Worm (Caenorhabditis elegans) whole organism, late embryonic: ENCODE measurements around the gene ZC317.6.

Source experiments
- C08G9.2 ChIP-seq: sonication (generic microtip); optimal IDR thresholded peaks from 2 replicates; lab custom pipeline; 2016; ENCODE audit warnings: mild to moderate bottlenecking, missing genetic modification characterization, moderate library complexity, missing compliant biosample characterization
- C38D4.7 ChIP-seq: fragments of 200-800 bp; sonication (Bioruptor generic); optimal IDR thresholded peaks from 2 replicates; lab custom pipeline; 2018; ENCODE audit warnings: mild to moderate bottlenecking, missing genetic modification characterization, moderate library complexity, missing compliant biosample characterization
- K02D7.2 ChIP-seq: sonication (generic microtip); optimal IDR thresholded peaks from 2 replicates; lab custom pipeline; 2017; ENCODE audit warnings: mild to moderate bottlenecking, missing genetic modification characterization, missing compliant biosample characterization
- T23F11.4 ChIP-seq: fragments of 200-800 bp; sonication (Bioruptor generic); optimal IDR thresholded peaks from 2 replicates; lab custom pipeline; 2018; ENCODE audit warnings: mild to moderate bottlenecking, missing genetic modification characterization, missing compliant biosample characterization
- ceh-14 ChIP-seq: sonication (generic microtip); optimal IDR thresholded peaks from 2 replicates; lab custom pipeline; 2016; ENCODE audit warnings: missing genotype, missing genetic modification characterization, missing compliant biosample characterization
- ceh-18 ChIP-seq: sonication (generic microtip); optimal IDR thresholded peaks from 2 replicates; lab custom pipeline; 2016; ENCODE audit warnings: missing genetic modification characterization, missing compliant biosample characterization
- ceh-19 ChIP-seq: fragments of 200-800 bp; sonication (Bioruptor generic); optimal IDR thresholded peaks from 2 replicates; lab custom pipeline; 2018; ENCODE audit warnings: mild to moderate bottlenecking, missing genetic modification characterization, missing compliant biosample characterization
- ceh-22 ChIP-seq: sonication (generic microtip); optimal IDR thresholded peaks from 2 replicates; lab custom pipeline; 2017; ENCODE audit warnings: missing biosample characterization, missing genetic modification characterization
- ceh-24 ChIP-seq: sonication (generic microtip); optimal IDR thresholded peaks from 2 replicates; lab custom pipeline; 2016; ENCODE audit warnings: mild to moderate bottlenecking, missing genetic modification characterization, missing compliant biosample characterization
- ceh-30 ChIP-seq: fragments of 150-350 bp; optimal IDR thresholded peaks from 2 replicates; lab custom pipeline; 2014; ENCODE audit warnings: missing biosample characterization, missing genetic modification characterization
- ceh-31 ChIP-seq: sonication (generic microtip); optimal IDR thresholded peaks from 2 replicates; lab custom pipeline; 2016; ENCODE audit warnings: missing genetic modification characterization, missing compliant biosample characterization
- ceh-34 ChIP-seq: sonication (generic microtip); optimal IDR thresholded peaks from 2 replicates; lab custom pipeline; 2016; ENCODE audit warnings: mild to moderate bottlenecking, missing genetic modification characterization, missing compliant biosample characterization
- ceh-45 ChIP-seq: fragments of 200-800 bp; sonication (Bioruptor generic); IDR thresholded peaks from 2 replicates; pipeline ENCODE4 v1.3.6; 2022; ENCODE audit warnings: missing genetic modification reagents, missing genetic modification characterization, missing compliant biosample characterization
- ceh-9 ChIP-seq: sonication (generic microtip); optimal IDR thresholded peaks from 2 replicates; lab custom pipeline; 2016; ENCODE audit warnings: mild to moderate bottlenecking, missing genetic modification characterization, inconsistent platforms, missing compliant biosample characterization
- che-1 ChIP-seq: sonication (generic microtip); optimal IDR thresholded peaks from 2 replicates; lab custom pipeline; 2016; ENCODE audit warnings: mild to moderate bottlenecking, missing genetic modification characterization, missing compliant biosample characterization
- dmd-4 ChIP-seq: sonication (generic microtip); optimal IDR thresholded peaks from 2 replicates; lab custom pipeline; 2016; ENCODE audit warnings: borderline replicate concordance, missing genetic modification characterization, missing compliant biosample characterization
- dve-1 ChIP-seq: sonication (generic microtip); optimal IDR thresholded peaks from 2 replicates; lab custom pipeline; 2017; ENCODE audit warnings: antibody characterized with exemption, mild to moderate bottlenecking, missing genetic modification characterization, missing compliant biosample characterization
- elt-2 ChIP-seq: sonication (generic microtip); optimal IDR thresholded peaks from 2 replicates; lab custom pipeline; 2016; ENCODE audit warnings: missing genetic modification reagents, missing genetic modification characterization, missing compliant biosample characterization
- elt-4 ChIP-seq: sonication (generic microtip); optimal IDR thresholded peaks from 2 replicates; lab custom pipeline; 2016; ENCODE audit warnings: missing genetic modification characterization, missing compliant biosample characterization
- ets-4 ChIP-seq: sonication (generic microtip); optimal IDR thresholded peaks from 2 replicates; lab custom pipeline; 2016; ENCODE audit warnings: missing genetic modification characterization, missing compliant biosample characterization
- eyg-1 ChIP-seq: sonication (generic microtip); optimal IDR thresholded peaks from 2 replicates; lab custom pipeline; 2016; ENCODE audit warnings: missing genotype, missing genetic modification characterization, missing compliant biosample characterization
- fax-1 ChIP-seq: sonication (generic microtip); optimal IDR thresholded peaks from 2 replicates; lab custom pipeline; 2016; ENCODE audit warnings: missing genotype, missing genetic modification characterization, missing compliant biosample characterization
- fkh-10 ChIP-seq: fragments of 150-350 bp; optimal IDR thresholded peaks from 2 replicates; lab custom pipeline; 2014; ENCODE audit warnings: missing biosample characterization, missing genetic modification reagents, missing genetic modification characterization
- fkh-6 ChIP-seq: sonication (generic microtip); optimal IDR thresholded peaks from 2 replicates; lab custom pipeline; 2016; ENCODE audit warnings: missing genetic modification characterization, missing compliant biosample characterization
- gmeb-2 ChIP-seq: sonication (generic microtip); optimal IDR thresholded peaks from 2 replicates; lab custom pipeline; 2016; ENCODE audit warnings: missing genetic modification characterization, inconsistent platforms, missing compliant biosample characterization
- hlh-15 ChIP-seq: sonication (generic microtip); optimal IDR thresholded peaks from 2 replicates; lab custom pipeline; 2016; ENCODE audit warnings: missing genetic modification characterization, missing compliant biosample characterization
- hlh-8 ChIP-seq: sonication (generic microtip); optimal IDR thresholded peaks from 2 replicates; lab custom pipeline; 2016; ENCODE audit warnings: missing genotype, missing genetic modification characterization, missing compliant biosample characterization
- madf-2 ChIP-seq: sonication (generic microtip); optimal IDR thresholded peaks from 2 replicates; lab custom pipeline; 2017; ENCODE audit warnings: missing genetic modification characterization, missing compliant biosample characterization
- npax-4 ChIP-seq: sonication (generic microtip); optimal IDR thresholded peaks from 2 replicates; lab custom pipeline; 2016; ENCODE audit warnings: missing genetic modification characterization, missing compliant biosample characterization
- pax-1 ChIP-seq: fragments of 150-350 bp; optimal IDR thresholded peaks from 2 replicates; lab custom pipeline; 2014; ENCODE audit warnings: missing biosample characterization, missing genetic modification characterization
- pha-2 ChIP-seq: sonication (generic microtip); optimal IDR thresholded peaks from 2 replicates; lab custom pipeline; 2017; ENCODE audit warnings: mild to moderate bottlenecking, missing genetic modification characterization, missing compliant biosample characterization
- pqm-1 ChIP-seq: sonication (generic microtip); optimal IDR thresholded peaks from 2 replicates; lab custom pipeline; 2016; ENCODE audit warnings: missing genetic modification characterization, missing compliant biosample characterization
- ref-2 ChIP-seq: sonication (generic microtip); optimal IDR thresholded peaks from 2 replicates; lab custom pipeline; 2016; ENCODE audit warnings: missing genetic modification characterization, missing compliant biosample characterization
- rnt-1 ChIP-seq: sonication (generic microtip); optimal IDR thresholded peaks from 2 replicates; lab custom pipeline; 2016; ENCODE audit warnings: missing genetic modification characterization, missing compliant biosample characterization
- sdc-2 ChIP-seq: sonication (generic microtip); optimal IDR thresholded peaks from 2 replicates; lab custom pipeline; 2016; ENCODE audit warnings: missing genotype, missing genetic modification characterization, missing compliant biosample characterization
- sox-4 ChIP-seq: sonication (generic microtip); optimal IDR thresholded peaks from 2 replicates; lab custom pipeline; 2017; ENCODE audit warnings: mild to moderate bottlenecking, missing genetic modification characterization, inconsistent platforms, missing compliant biosample characterization
- syd-9 ChIP-seq: sonication (generic microtip); optimal IDR thresholded peaks from 2 replicates; lab custom pipeline; 2016; ENCODE audit warnings: mild to moderate bottlenecking, missing genetic modification characterization, moderate library complexity, missing compliant biosample characterization
- ttx-3 ChIP-seq: sonication (generic microtip); optimal IDR thresholded peaks from 2 replicates; lab custom pipeline; 2016; ENCODE audit warnings: missing genetic modification reagents, missing genetic modification characterization, missing compliant biosample characterization
- unc-3 ChIP-seq, 2 experiments: fragments of 200-800 bp in 1 of 2; sonication (Bioruptor generic) in 1 of 2; sonication (generic microtip) in 1 of 2; conservative IDR thresholded peaks in 1 of 2; optimal IDR thresholded peaks in 1 of 2; 2 replicates each; pipeline versions ENCODE4 v1.3.6 to Lab custom; 2016 to 2022; ENCODE audit warnings: missing compliant biosample characterization in 2 of 2, missing genetic modification characterization in 2 of 2, missing genetic modification reagents in 1 of 2
- unc-42 ChIP-seq: sonication (generic microtip); optimal IDR thresholded peaks from 2 replicates; lab custom pipeline; 2016; ENCODE audit warnings: missing genotype, missing genetic modification characterization, missing compliant biosample characterization
- unc-55 ChIP-seq: sonication (generic microtip); optimal IDR thresholded peaks from 2 replicates; lab custom pipeline; 2017; ENCODE audit warnings: missing biosample characterization, missing genetic modification reagents, missing genetic modification characterization
- unc-86 ChIP-seq: sonication (generic microtip); optimal IDR thresholded peaks from 2 replicates; lab custom pipeline; 2016; ENCODE audit warnings: missing genetic modification characterization, missing compliant biosample characterization
- zip-5 ChIP-seq: sonication (generic microtip); optimal IDR thresholded peaks from 2 replicates; lab custom pipeline; 2016; ENCODE audit warnings: missing genetic modification characterization, missing compliant biosample characterization

Gene ZC317.6

ce11 chrV:5445839-5446238, 22.6 kb downstream of the ZC317.6 start, which contains the start of gene F08F3.1:
Gene F08F3.1, plus strand, starts transcription at chrV:5446139.
- no peak for TF ChIP-seq sox-4 (tag; lab: Kevin White, UChicago)
- TF ChIP-seq ets-4, result no peak

- TF ChIP-seq hlh-8 (tag; lab: Kevin White, UChicago) (no peak), sdc-2 (no peak), fkh-10 (GFP tag; lab: Kevin White, UChicago) (no peak), ttx-3 (tag; lab: Kevin White, UChicago) (no peak), ceh-9 (no peak), fkh-6 (tag; lab: Kevin White, UChicago) (no peak), unc-86 (tag; lab: Kevin White, UChicago) (no peak), T23F11.4 (no peak), ceh-31 (no peak)
These were observed 24.4 kb downstream of the ZC317.6 start for ce11 chrV:5444037-5444436.

- TF ChIP-seq ceh-19 (GFP tag; lab: Kevin White, UChicago), result no peak
- TF ChIP-seq ceh-22 (tag; lab: Kevin White, UChicago), result no peak
- TF ChIP-seq sdc-2, result no peak
- no peak for TF ChIP-seq ets-4
- no peak for TF ChIP-seq unc-3 (GFP tag; conservative IDR thresholded peaks at IDR 0.05; lab: Robert Waterston, UW)
- TF ChIP-seq unc-3 (tag; optimal IDR thresholded peaks at IDR 0.05; lab: Kevin White, UChicago), result no peak
- TF ChIP-seq C38D4.7, result no peak
- TF ChIP-seq ref-2 (tag; lab: Kevin White, UChicago), result no peak
- no peak for TF ChIP-seq C08G9.2 (tag; lab: Kevin White, UChicago)
- TF ChIP-seq ceh-45, result no peak
- TF ChIP-seq dmd-4 (tag; lab: Kevin White, UChicago), result no peak
- TF ChIP-seq ceh-18 (tag; lab: Kevin White, UChicago), result no peak
- no peak for TF ChIP-seq pax-1 (tag; lab: Kevin White, UChicago)
- TF ChIP-seq ceh-34, result no peak
- no peak for TF ChIP-seq hlh-8 (tag; lab: Kevin White, UChicago)
- no peak for TF ChIP-seq ceh-31
- no peak for TF ChIP-seq npax-4 (tag; lab: Kevin White, UChicago)
These were observed 26.0 kb downstream of the ZC317.6 start for ce11 chrV:5442366-5442765.

- TF ChIP-seq unc-3 (GFP tag; conservative IDR thresholded peaks at IDR 0.05; lab: Robert Waterston, UW) (no peak), unc-3 (tag; optimal IDR thresholded peaks at IDR 0.05; lab: Kevin White, UChicago) (no peak), unc-55 (GFP tag; lab: Kevin White, UChicago) (no peak), rnt-1 (tag; lab: Kevin White, UChicago) (no peak), che-1 (tag; lab: Kevin White, UChicago) (no peak), K02D7.2 (no peak), C08G9.2 (tag; lab: Kevin White, UChicago) (no peak), pax-1 (tag; lab: Kevin White, UChicago) (no peak), ceh-22 (tag; lab: Kevin White, UChicago) (no peak), syd-9 (no peak), ref-2 (tag; lab: Kevin White, UChicago) (no peak), ceh-30 (no peak), elt-4 (tag; lab: Kevin White, UChicago) (no peak), ets-4 (no peak), dmd-4 (tag; lab: Kevin White, UChicago) (no peak), gmeb-2 (tag; lab: Kevin White, UChicago) (no peak), sdc-2 (no peak), madf-2 (tag; lab: Kevin White, UChicago) (no peak)
These were observed 29.3 kb downstream of the ZC317.6 start, which contains the start of gene snpc-1.3 for ce11 chrV:5439068-5439467. Gene snpc-1.3, minus strand, starts transcription at chrV:5439168.

- TF ChIP-seq elt-2 (peak; percentile 96), pha-2 (no peak), fax-1 (no peak), ceh-14 (peak; percentile 40), eyg-1 (no peak), zip-5 (no peak), ceh-24 (tag; lab: Kevin White, UChicago) (no peak), elt-4 (tag; lab: Kevin White, UChicago) (no peak), unc-42 (peak; percentile 51), dve-1 (tag; lab: Kevin White, UChicago) (peak; percentile 14), pqm-1 (tag; lab: Kevin White, UChicago) (peak; percentile 41), ceh-9 (no peak), hlh-15 (tag; lab: Kevin White, UChicago) (no peak)
These were observed 35.4 kb downstream of the ZC317.6 start, which contains the start of gene acl-6 for ce11 chrV:5433020-5433419. Gene acl-6, plus strand, starts transcription at chrV:5433386.
